Fruit fly (Drosophila melanogaster): Measurements from ENCODE around the gene FoxK.
A peak's percentile ranks its signal among the peaks of the same experiment; 100 is the strongest.

FoxK gene

DNA sequence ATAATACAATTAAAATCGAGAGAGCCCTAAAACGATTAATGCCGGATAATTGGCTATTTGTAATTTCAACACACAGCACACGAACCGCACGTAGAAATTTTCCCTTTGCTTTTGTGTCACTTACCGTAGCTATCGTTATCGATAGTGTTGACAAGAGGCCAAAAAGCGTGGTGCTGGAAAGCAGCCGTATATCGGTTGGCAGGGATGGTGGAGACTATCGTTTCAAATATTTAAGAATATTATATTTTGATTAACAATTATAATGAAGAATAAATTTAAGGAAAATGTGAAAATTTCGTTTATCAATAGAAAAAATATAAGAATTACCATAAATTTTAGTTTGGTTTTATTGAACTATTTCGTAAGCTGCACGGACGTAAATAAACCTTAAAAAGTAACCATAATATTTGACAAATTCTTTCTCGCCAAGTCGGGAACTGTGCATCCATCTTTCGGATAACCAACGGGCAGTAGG is 27.5 kb downstream of the FoxK start, which contains the start of gene JIL-1 (continued):
- TF ChIP-seq CG2712 (tag; optimal IDR thresholded peaks at IDR 0.05) (peak; percentile 44), MESR4 (GFP tag; optimal IDR thresholded peaks at IDR 0.05) (peak; percentile 70), CG1647 (GFP tag; optimal IDR thresholded peaks at IDR 0.05) (no peak), danr (GFP tag; IDR thresholded peaks at IDR 0.05) (no peak), CG16779 (GFP tag; IDR thresholded peaks at IDR 0.05) (peak; percentile 72; the same call in 1 of the 2 replicates), CG2129 (GFP tag; IDR thresholded peaks at IDR 0.05; ENCODE audit: partially characterized antibody) (peak; percentile 78), zf30C (GFP tag; optimal IDR thresholded peaks at IDR 0.05) (no peak), Mes4 (GFP tag; optimal IDR thresholded peaks at IDR 0.05) (no peak), zfh1 (GFP tag; IDR thresholded peaks at IDR 0.05) (peak; percentile 85; the same call in 2 of the 3 replicates), slou (GFP tag; optimal IDR thresholded peaks at IDR 0.05) (peak; percentile 47), Med (GFP tag) (peak; percentile 95), amos (GFP tag; IDR thresholded peaks at IDR 0.05; ENCODE audit: partially characterized antibody) (peak; percentile 92), CG12659 (GFP tag; optimal IDR thresholded peaks at IDR 0.05) (peak; percentile 75), CG4730 (GFP tag; IDR thresholded peaks at IDR 0.05) (peak; percentile 50), CG11696 (GFP tag; IDR thresholded peaks at IDR 0.05) (no peak), knrl (GFP tag; IDR thresholded peaks at IDR 0.05; ENCODE audit: partially characterized antibody) (peak; percentile 87), chinmo (GFP tag; IDR thresholded peaks at IDR 0.05; ENCODE audit: partially characterized antibody) (peak; percentile 67; the same call in 2 of the 4 replicates), row (GFP tag; IDR thresholded peaks at IDR 0.05) (peak; percentile 93), CoRest (tag; optimal IDR thresholded peaks at IDR 0.05) (peak; percentile 60), ara (GFP tag; IDR thresholded peaks at IDR 0.05) (peak; percentile 68; the same call in 1 of the 2 replicates), CG9817 (tag; optimal IDR thresholded peaks at IDR 0.05) (peak; percentile 60), CG11247 (GFP tag; IDR thresholded peaks at IDR 0.05) (peak; percentile 83), crc (GFP tag; optimal IDR thresholded peaks at IDR 0.05) (no peak), CG3847 (GFP tag; IDR thresholded peaks at IDR 0.05) (peak; percentile 96), Neu2 (GFP tag; optimal IDR thresholded peaks at IDR 0.05; ENCODE audit: borderline replicate concordance) (no peak), gro (GFP tag; optimal IDR thresholded peaks at IDR 0.05) (peak; percentile 48), kay (GFP tag; optimal IDR thresholded peaks at IDR 0.05) (peak; percentile 32), D19A (tag; optimal IDR thresholded peaks at IDR 0.05) (no peak), mirr (GFP tag; optimal IDR thresholded peaks at IDR 0.05) (no peak), Sox100B (GFP tag; optimal IDR thresholded peaks at IDR 0.05) (peak; percentile 29), CG10565 (GFP tag; optimal IDR thresholded peaks at IDR 0.05) (no peak), CG4282 (GFP tag; optimal IDR thresholded peaks at IDR 0.05) (peak; percentile 34), CG11504 (tag; optimal IDR thresholded peaks at IDR 0.05) (peak; percentile 61), CG30403 (GFP tag; optimal IDR thresholded peaks at IDR 0.05) (peak; percentile 77), CG31388 (GFP tag; optimal IDR thresholded peaks at IDR 0.05) (no peak), Fer3 (tag; optimal IDR thresholded peaks at IDR 0.05) (peak; percentile 54), hth (optimal IDR thresholded peaks at IDR 0.05) (no peak), wor (GFP tag; IDR thresholded peaks at IDR 0.05) (0 out of 2 replicates have a peak, but pooled peaks have one; percentile 11), CG17328 (GFP tag; IDR thresholded peaks at IDR 0.05) (peak; percentile 64), ftz-f1 (GFP tag; optimal IDR thresholded peaks at IDR 0.05) (no peak), CG6854 (GFP tag; optimal IDR thresholded peaks at IDR 0.05) (no peak), sug (tag; optimal IDR thresholded peaks at IDR 0.05) (peak; percentile 67), CG10654 (GFP tag; optimal IDR thresholded peaks at IDR 0.05) (peak; percentile 28), sna (GFP tag; IDR thresholded peaks at IDR 0.05; ENCODE audit: partially characterized antibody) (peak; percentile 64), CG18764 (GFP tag; optimal IDR thresholded peaks at IDR 0.05) (peak; percentile 30), CG6813 (GFP tag; optimal IDR thresholded peaks at IDR 0.05) (no peak), Atf6 (GFP tag; IDR thresholded peaks at IDR 0.05) (peak; percentile 67), Dll (GFP tag; IDR thresholded peaks at IDR 0.05; ENCODE audit: partially characterized antibody) (peak; percentile 85), pita (GFP tag; optimal IDR thresholded peaks at IDR 0.05) (no peak), CG4854 (GFP tag; optimal IDR thresholded peaks at IDR 0.05) (peak; percentile 48)
